Worm (Caenorhabditis elegans): Measurements from ENCODE around the gene B0302.2.

B0302.2 gene

ce11 chrX:17215753-17216152 lies 37.4 kb downstream of the B0302.2 start:
- TF ChIP-seq hmg-1.2 (GFP tag; IDR thresholded peaks at IDR 0.05) (no peak), zfh-2 (GFP tag; conservative IDR thresholded peaks at IDR 0.05) (peak; percentile 45; the same call in 1 of the 2 replicates), egl-18 (GFP tag; IDR thresholded peaks at IDR 0.05) (no peak), madf-8 (GFP tag; conservative IDR thresholded peaks at IDR 0.05) (no peak)

ce11 chrX:17216178-17216577 lies 37.8 kb downstream of the B0302.2 start:
- TF ChIP-seq ceh-91 (GFP tag; IDR thresholded peaks at IDR 0.05) (no peak), nhr-80 (tag; optimal IDR thresholded peaks at IDR 0.05) (peak; percentile 27), atf-7 (tag; optimal IDR thresholded peaks at IDR 0.05) (no peak), fkh-3 (tag; optimal IDR thresholded peaks at IDR 0.05) (no peak), ztf-22 (GFP tag; optimal IDR thresholded peaks at IDR 0.05) (no peak), gei-17 (GFP tag; optimal IDR thresholded peaks at IDR 0.05) (no peak), ZK185.1 (tag; optimal IDR thresholded peaks at IDR 0.05; ENCODE audit: poor library complexity, severe bottlenecking) (peak; percentile 3), B0336.3 (GFP tag; IDR thresholded peaks at IDR 0.05) (no peak), egl-44 (GFP tag; IDR thresholded peaks at IDR 0.05) (no peak), ztf-26 (tag; optimal IDR thresholded peaks at IDR 0.05) (peak; percentile 28), C17E4.6 (GFP tag; IDR thresholded peaks at IDR 0.05) (no peak), lsl-1 (GFP tag; optimal IDR thresholded peaks at IDR 0.05) (no peak), madf-6 (GFP tag; IDR thresholded peaks at IDR 0.05) (no peak), dpl-1 (GFP tag; optimal IDR thresholded peaks at IDR 0.05) (no peak), C06A6.2 (GFP tag; conservative IDR thresholded peaks at IDR 0.05) (no peak), bed-1 (GFP tag; IDR thresholded peaks at IDR 0.05) (no peak), hrde-1 (tag; optimal IDR thresholded peaks at IDR 0.05; ENCODE audit: borderline replicate concordance) (no peak), nfya-2 (GFP tag; IDR thresholded peaks at IDR 0.05) (no peak), hmg-20 (GFP tag; IDR thresholded peaks at IDR 0.05) (no peak), bed-2 (GFP tag; IDR thresholded peaks at IDR 0.05) (no peak), snpc-1.1 (tag; optimal IDR thresholded peaks at IDR 0.05; ENCODE audit: insufficient read depth) (no peak), nfyb-1 (GFP tag; IDR thresholded peaks at IDR 0.05) (peak; percentile 45; the same call in 1 of the 2 replicates), F22D6.2 (tag; optimal IDR thresholded peaks at IDR 0.05) (no peak), D2030.7 (GFP tag; IDR thresholded peaks at IDR 0.05) (no peak), hmg-1.2 (GFP tag; IDR thresholded peaks at IDR 0.05) (no peak), ets-4 (GFP tag; optimal IDR thresholded peaks at IDR 0.05) (no peak), efl-1 (GFP tag; optimal IDR thresholded peaks at IDR 0.05) (no peak), lir-1 (GFP tag; conservative IDR thresholded peaks at IDR 0.05) (no peak), F10E7.11 (tag; optimal IDR thresholded peaks at IDR 0.05) (no peak), zfh-2 (GFP tag; conservative IDR thresholded peaks at IDR 0.05) (no peak), attf-6 (GFP tag; IDR thresholded peaks at IDR 0.05) (no peak), ceh-40 (GFP tag; IDR thresholded peaks at IDR 0.05) (no peak), egrh-3 (GFP tag; IDR thresholded peaks at IDR 0.05) (no peak)

ce11 chrX:17217050-17217813 lies 38.9 kb downstream of the B0302.2 start, which contains the start of gene acdh-7:
Gene acdh-7, minus strand, starts transcription at chrX:17217105.
- TF ChIP-seq zim-3 (tag; optimal IDR thresholded peaks at IDR 0.05) (no peak), rec-8 (tag; optimal IDR thresholded peaks at IDR 0.05) (no peak), lsy-27 (tag; optimal IDR thresholded peaks at IDR 0.05; ENCODE audit: borderline replicate concordance, insufficient read depth) (no peak), Y67H2A.10 (GFP tag; conservative IDR thresholded peaks at IDR 0.05) (no peak), lin-26 (GFP tag; IDR thresholded peaks at IDR 0.05) (no peak), mes-4 (tag; optimal IDR thresholded peaks at IDR 0.05) (no peak), hlh-12 (tag; optimal IDR thresholded peaks at IDR 0.05) (no peak), lin-35 (GFP tag; optimal IDR thresholded peaks at IDR 0.05) (no peak), akir-1 (GFP tag; optimal IDR thresholded peaks at IDR 0.05) (no peak), aptf-3 (GFP tag; IDR thresholded peaks at IDR 0.05) (no peak), F52B5.7 (tag; optimal IDR thresholded peaks at IDR 0.05) (no peak), ceh-100 (GFP tag; IDR thresholded peaks at IDR 0.05) (no peak)
